Worm (Caenorhabditis elegans): ENCODE measurements around the gene F09E5.11.
A peak's percentile ranks its signal among the peaks of the same experiment; 100 is the strongest.

Gene F09E5.11

ce11 chrII:5340672-5341568 is 17.1 kb downstream of the F09E5.11 start (continued):
- TF ChIP-seq ceh-40 (GFP tag; IDR thresholded peaks at IDR 0.05) (peak; percentile 64; the same call in 1 of the 2 replicates), bed-2 (GFP tag; IDR thresholded peaks at IDR 0.05) (no peak), dpff-1 (tag; optimal IDR thresholded peaks at IDR 0.05) (no peak), K11D2.4 (GFP tag; IDR thresholded peaks at IDR 0.05) (peak; percentile 37; the same call in 1 of the 2 replicates), ztf-3 (GFP tag; optimal IDR thresholded peaks at IDR 0.05) (no peak), ama-1 (optimal IDR thresholded peaks at IDR 0.05) (no peak), ama-1 (GFP tag; optimal IDR thresholded peaks at IDR 0.05) (peak in 1 of 2 experiments; percentile 19), sptf-2 (GFP tag; optimal IDR thresholded peaks at IDR 0.05) (no peak), hmg-20 (GFP tag; IDR thresholded peaks at IDR 0.05) (no peak), hlh-12 (tag; optimal IDR thresholded peaks at IDR 0.05) (no peak), xnd-1 (tag; optimal IDR thresholded peaks at IDR 0.05) (no peak), sea-2 (GFP tag; IDR thresholded peaks at IDR 0.05) (no peak), nfyb-1 (GFP tag; IDR thresholded peaks at IDR 0.05) (0 out of 2 replicates have a peak, but pooled peaks have one; percentile 69), ztf-28 (GFP tag; IDR thresholded peaks at IDR 0.05) (no peak), madf-10 (tag; optimal IDR thresholded peaks at IDR 0.05) (no peak), die-1 (tag; optimal IDR thresholded peaks at IDR 0.05) (peak; percentile 6), him-1 (tag; optimal IDR thresholded peaks at IDR 0.05) (no peak), F23B12.7 (tag; optimal IDR thresholded peaks at IDR 0.05; ENCODE audit: insufficient read depth) (no peak), F10E7.11 (tag; optimal IDR thresholded peaks at IDR 0.05) (no peak), dpl-1 (GFP tag; optimal IDR thresholded peaks at IDR 0.05) (no peak), lin-35 (GFP tag; optimal IDR thresholded peaks at IDR 0.05) (no peak), lsl-1 (GFP tag; optimal IDR thresholded peaks at IDR 0.05) (no peak), tbx-9 (tag; optimal IDR thresholded peaks at IDR 0.05; ENCODE audit: borderline replicate concordance) (no peak)

- TF ChIP-seq pha-4 (tag; optimal IDR thresholded peaks at IDR 0.05) (no peak), F49E8.2 (tag; optimal IDR thresholded peaks at IDR 0.05; ENCODE audit: insufficient read depth) (no peak), ceh-40 (GFP tag; IDR thresholded peaks at IDR 0.05) (no peak), ceh-100 (GFP tag; IDR thresholded peaks at IDR 0.05) (no peak), nfya-1 (tag; optimal IDR thresholded peaks at IDR 0.05; ENCODE audit: borderline replicate concordance, insufficient read depth) (no peak), lag-1 (GFP tag; IDR thresholded peaks at IDR 0.05) (no peak), F55B11.4 (tag; optimal IDR thresholded peaks at IDR 0.05; ENCODE audit: borderline replicate concordance, insufficient read depth) (no peak), snpc-1.1 (tag; optimal IDR thresholded peaks at IDR 0.05; ENCODE audit: insufficient read depth) (no peak), lin-26 (GFP tag; IDR thresholded peaks at IDR 0.05) (no peak), cebp-2 (GFP tag; IDR thresholded peaks at IDR 0.05) (no peak)
These were observed 18.4 kb downstream of the F09E5.11 start for ce11 chrII:5339547-5339946.

ce11 chrII:5338301-5338700 is 19.7 kb downstream of the F09E5.11 start:
- TF ChIP-seq K12H6.12 (tag; optimal IDR thresholded peaks at IDR 0.05): no peak
- TF ChIP-seq nhr-80 (tag; optimal IDR thresholded peaks at IDR 0.05): peak; percentile 18
- TF ChIP-seq Y95B8A.8 (GFP tag; IDR thresholded peaks at IDR 0.05): no peak
- TF ChIP-seq zim-3 (tag; optimal IDR thresholded peaks at IDR 0.05): no peak
- 0 out of 2 replicates have a peak, but pooled peaks have one; percentile 10 for TF ChIP-seq ekl-4 (GFP tag; IDR thresholded peaks at IDR 0.05)
- TF ChIP-seq hsf-1 (GFP tag; IDR thresholded peaks at IDR 0.05): 0 out of 2 replicates have a peak, but pooled peaks have one; percentile 35
- TF ChIP-seq pha-4 (tag; optimal IDR thresholded peaks at IDR 0.05): peak; percentile 56
- TF ChIP-seq unc-130 (GFP tag; optimal IDR thresholded peaks at IDR 0.05): no peak
- no peak for TF ChIP-seq nhr-120 (GFP tag; IDR thresholded peaks at IDR 0.05)
- no peak for TF ChIP-seq dpl-1 (GFP tag; optimal IDR thresholded peaks at IDR 0.05)
- TF ChIP-seq hlh-26 (GFP tag; conservative IDR thresholded peaks at IDR 0.05): no peak
- no peak for TF ChIP-seq F57C9.4 (tag; optimal IDR thresholded peaks at IDR 0.05)
- no peak for TF ChIP-seq ccch-3 (GFP tag; optimal IDR thresholded peaks at IDR 0.05)
- no peak for TF ChIP-seq ceh-100 (GFP tag; IDR thresholded peaks at IDR 0.05)
- 0 out of 2 replicates have a peak, but pooled peaks have one; percentile 12 for TF ChIP-seq C06A6.2 (GFP tag; conservative IDR thresholded peaks at IDR 0.05)
- no peak for TF ChIP-seq lag-1 (GFP tag; IDR thresholded peaks at IDR 0.05)
- TF ChIP-seq lin-26 (GFP tag; IDR thresholded peaks at IDR 0.05): 0 out of 2 replicates have a peak, but pooled peaks have one; percentile 17
- no peak for TF ChIP-seq zfh-2 (GFP tag; conservative IDR thresholded peaks at IDR 0.05)

Measured in whole organism, young adult.